Fruit fly (Drosophila melanogaster) whole organism, wandering third instar larva: ENCODE results near the gene Ccdc114.

Experiments used
- Abd-B ChIP-seq: fragments of >200 bp; optimal IDR thresholded peaks from 2 replicates; lab custom pipeline; 2017; ENCODE audit warnings: missing biosample characterization, missing genetic modification characterization
- CG9705 ChIP-seq: fragments of 200-800 bp; sonication (Bioruptor generic); optimal IDR thresholded peaks from 2 replicates; lab custom pipeline; 2018; ENCODE audit warnings: missing biosample characterization, mild to moderate bottlenecking, missing genetic modification characterization
- Dfd ChIP-seq: fragments of >200 bp; optimal IDR thresholded peaks from 2 replicates; lab custom pipeline; 2017; ENCODE audit warnings: missing biosample characterization, missing genetic modification characterization
- Hr83 ChIP-seq: fragments of 200-300 bp; sonication (Bioruptor generic); optimal IDR thresholded peaks from 2 replicates; lab custom pipeline; 2016; ENCODE audit warnings: missing biosample characterization, mild to moderate bottlenecking, missing genetic modification characterization, moderate library complexity; ENCODE audit not compliant: poor library complexity, severe bottlenecking
- Jra ChIP-seq: sonication (Bioruptor generic); optimal IDR thresholded peaks from 2 replicates; lab custom pipeline; 2016; ENCODE audit warnings: missing biosample characterization, missing genetic modification characterization
- OdsH ChIP-seq: fragments of 200-800 bp; sonication (Bioruptor generic); optimal IDR thresholded peaks from 2 replicates; lab custom pipeline; 2016; ENCODE audit warnings: missing biosample characterization, mild to moderate bottlenecking, missing genetic modification characterization
- Rel ChIP-seq, 2 experiments: fragments of 200-800 bp; sonication (Bioruptor generic) in 1 of 2; optimal IDR thresholded peaks; 2 replicates in 1 of 2; 3 replicates in 1 of 2; lab custom pipeline; 2016 to 2019; ENCODE audit warnings: mild to moderate bottlenecking in 2 of 2, missing biosample characterization in 2 of 2, missing genetic modification characterization in 2 of 2, moderate library complexity in 1 of 2
- Vsx2 ChIP-seq: fragments of 200-300, 225-300 bp; sonication (Bioruptor generic); optimal IDR thresholded peaks from 2 replicates; lab custom pipeline; 2018; ENCODE audit warnings: missing biosample characterization, missing genetic modification characterization; ENCODE audit not compliant: partially characterized antibody
- h ChIP-seq: fragments of 200-800 bp; sonication (Bioruptor generic); optimal IDR thresholded peaks from 3 replicates; lab custom pipeline; 2016; ENCODE audit warnings: missing biosample characterization, mild to moderate bottlenecking, missing genetic modification characterization
- lola ChIP-seq: fragments of >200 bp; optimal IDR thresholded peaks from 2 replicates; lab custom pipeline; 2017; ENCODE audit warnings: missing biosample characterization, missing genetic modification characterization
- woc ChIP-seq: sonication (Bioruptor generic); optimal IDR thresholded peaks from 2 replicates; lab custom pipeline; 2016; ENCODE audit warnings: missing biosample characterization, mild to moderate bottlenecking, missing genetic modification characterization

- TF ChIP-seq Dfd (GFP tag; lab: Kevin White, UChicago) (no peak), Vsx2 (no peak), woc (no peak), lola (no peak), Abd-B (GFP tag; lab: Kevin White, UChicago) (no peak), Hr83 (no peak), h (GFP tag; lab: Kevin White, UChicago) (no peak), Rel (GFP tag; optimal IDR thresholded peaks at IDR 0.05; lab: Kevin White, UChicago) (no peak), Rel (tag; optimal IDR thresholded peaks at IDR 0.05; lab: Kevin White, UChicago) (no peak), Jra (GFP tag; lab: Kevin White, UChicago) (no peak), CG9705 (GFP tag; lab: Kevin White, UChicago) (no peak), OdsH (GFP tag; lab: Kevin White, UChicago) (no peak)
Measured at dm6 chr3R:16613300-16613699, 11.2 kb downstream of the Ccdc114 start, which contains the start of gene CG12783.
